Fruit fly (Drosophila melanogaster) whole organism, prepupa: ENCODE results near the gene CG46463.

Source experiments
- Blimp-1 ChIP-seq: fragments of 200-800 bp; sonication (Bioruptor generic); optimal IDR thresholded peaks from 3 replicates; lab custom pipeline; 2017; ENCODE audit warnings: missing biosample characterization, missing genetic modification characterization, mild to moderate bottlenecking, moderate library complexity, missing genetic modification reagents
- CG10631 ChIP-seq: fragments of 200-800 bp; sonication (Bioruptor generic); optimal IDR thresholded peaks from 2 replicates; lab custom pipeline; 2016; ENCODE audit warnings: missing biosample characterization, missing genetic modification characterization
- CG10669 ChIP-seq: fragments of 200-800 bp; sonication (Bioruptor generic); optimal IDR thresholded peaks from 3 replicates; lab custom pipeline; 2018; ENCODE audit warnings: missing biosample characterization, mild to moderate bottlenecking, missing genetic modification characterization, moderate library complexity
- CG11762 ChIP-seq: fragments of 200-800 bp; sonication (Bioruptor generic); optimal IDR thresholded peaks from 3 replicates; lab custom pipeline; 2016; ENCODE audit warnings: missing biosample characterization, missing genetic modification characterization; ENCODE audit not compliant: insufficient read depth
- CG11902 ChIP-seq: fragments of 200-800 bp; sonication (Bioruptor generic); optimal IDR thresholded peaks from 3 replicates; lab custom pipeline; 2016; ENCODE audit warnings: missing biosample characterization, missing genetic modification characterization
- CG15336 ChIP-seq: fragments of 200-800 bp; sonication (Bioruptor generic); IDR thresholded peaks from 2 replicates; pipeline ENCODE4 v1.3.6; 2022; ENCODE audit warnings: missing biosample characterization, missing genetic modification characterization
- CG1621 ChIP-seq: fragments of 200-800 bp; sonication (Bioruptor generic); optimal IDR thresholded peaks from 3 replicates; lab custom pipeline; 2018; ENCODE audit warnings: missing biosample characterization, mild to moderate bottlenecking, missing genetic modification characterization
- CG16779 ChIP-seq: fragments of 200-800 bp; sonication (Bioruptor generic); optimal IDR thresholded peaks from 3 replicates; lab custom pipeline; 2017; ENCODE audit warnings: missing biosample characterization, mild to moderate bottlenecking, missing genetic modification characterization
- CG3032 ChIP-seq: fragments of 200-800 bp; optimal IDR thresholded peaks from 2 replicates; lab custom pipeline; 2019; ENCODE audit warnings: missing biosample characterization, mild to moderate bottlenecking, missing genetic modification characterization, moderate library complexity
- CG31627 ChIP-seq: fragments of 200-800 bp; sonication (Bioruptor generic); optimal IDR thresholded peaks from 3 replicates; lab custom pipeline; 2016; ENCODE audit warnings: missing biosample characterization, missing genetic modification characterization
- CG32006 ChIP-seq: fragments of 200-800 bp; sonication (Bioruptor generic); optimal IDR thresholded peaks from 3 replicates; lab custom pipeline; 2017; ENCODE audit warnings: missing biosample characterization, mild to moderate bottlenecking, missing genetic modification characterization
- CG34406 ChIP-seq: fragments of 200-800 bp; sonication (Bioruptor generic); optimal IDR thresholded peaks from 3 replicates; lab custom pipeline; 2016; ENCODE audit warnings: missing biosample characterization, missing genetic modification characterization
- CG3919 ChIP-seq: fragments of 200-800 bp; sonication (Bioruptor generic); optimal IDR thresholded peaks from 3 replicates; lab custom pipeline; 2016; ENCODE audit warnings: missing biosample characterization, missing genetic modification characterization
- CG4318 ChIP-seq: fragments of 200-800 bp; sonication (Bioruptor generic); optimal IDR thresholded peaks from 3 replicates; lab custom pipeline; 2017; ENCODE audit warnings: missing biosample characterization, mild to moderate bottlenecking, missing genetic modification characterization
- CG6163 ChIP-seq: fragments of 200-800 bp; sonication (Bioruptor generic); IDR thresholded peaks from 3 replicates; pipeline ENCODE4 v1.3.6; 2022; ENCODE audit warnings: missing biosample characterization, missing genetic modification characterization
- CG6276 ChIP-seq: fragments of 200-800 bp; sonication (Bioruptor generic); optimal IDR thresholded peaks from 2 replicates; lab custom pipeline; 2017; ENCODE audit warnings: missing biosample characterization, mild to moderate bottlenecking, missing genetic modification characterization
- CG6792 ChIP-seq: fragments of 200-800 bp; sonication (Bioruptor generic); optimal IDR thresholded peaks from 3 replicates; lab custom pipeline; 2016; ENCODE audit warnings: missing biosample characterization, missing genetic modification characterization
- CG7368 ChIP-seq: fragments of 200-800 bp; sonication (Bioruptor generic); optimal IDR thresholded peaks from 3 replicates; lab custom pipeline; 2016; ENCODE audit warnings: missing biosample characterization, missing genetic modification characterization
- CG8119 ChIP-seq: fragments of 200-800 bp; sonication (Bioruptor generic); IDR thresholded peaks from 3 replicates; pipeline ENCODE4 v1.3.6; 2022; ENCODE audit warnings: missing biosample characterization, missing genetic modification characterization
- CG8319 ChIP-seq: fragments of 200-800 bp; sonication (Bioruptor generic); optimal IDR thresholded peaks from 3 replicates; lab custom pipeline; 2016; ENCODE audit warnings: missing biosample characterization, missing genetic modification characterization
- CG8632 ChIP-seq: fragments of 200-800 bp; sonication (Bioruptor generic); optimal IDR thresholded peaks from 3 replicates; lab custom pipeline; 2016; ENCODE audit warnings: missing biosample characterization, missing genetic modification characterization
- CG9139 ChIP-seq: fragments of 200-800 bp; sonication (Bioruptor generic); optimal IDR thresholded peaks from 3 replicates; lab custom pipeline; 2017; ENCODE audit warnings: missing biosample characterization, mild to moderate bottlenecking, missing genetic modification characterization
- Eip75B ChIP-seq: fragments of 200-800 bp; sonication (Bioruptor generic); optimal IDR thresholded peaks from 3 replicates; lab custom pipeline; 2016; ENCODE audit warnings: missing biosample characterization, missing genetic modification characterization
- Eip78C ChIP-seq: fragments of 200-800 bp; sonication (Bioruptor generic); peaks from one replicate; lab custom pipeline; 2016; ENCODE audit warnings: missing biosample characterization, missing genetic modification characterization
- Eip93F ChIP-seq: fragments of 200-800 bp; sonication (Bioruptor generic); optimal IDR thresholded peaks from 2 replicates; lab custom pipeline; 2016; ENCODE audit warnings: missing biosample characterization, mild to moderate bottlenecking, missing genetic modification characterization
- Ets21C ChIP-seq: fragments of 200-800 bp; sonication (Bioruptor generic); optimal IDR thresholded peaks from 3 replicates; lab custom pipeline; 2016; ENCODE audit warnings: missing biosample characterization, missing genetic modification characterization
- Ets96B ChIP-seq: fragments of 200-800 bp; optimal IDR thresholded peaks from 2 replicates; lab custom pipeline; 2019; ENCODE audit warnings: missing biosample characterization, mild to moderate bottlenecking, missing genetic modification characterization, moderate library complexity
- Gug ChIP-seq: fragments of 200-800 bp; sonication (Bioruptor generic); IDR thresholded peaks from 2 replicates; pipeline ENCODE4 v1.3.6; 2022; ENCODE audit warnings: missing biosample characterization, missing genetic modification characterization
- Hr39 ChIP-seq: fragments of 200-800 bp; sonication (Bioruptor generic); optimal IDR thresholded peaks from 2 replicates; lab custom pipeline; 2016; ENCODE audit warnings: missing biosample characterization, missing genetic modification characterization
- Hr4 ChIP-seq: fragments of 200-800 bp; sonication (Bioruptor generic); optimal IDR thresholded peaks from 3 replicates; lab custom pipeline; 2016; ENCODE audit warnings: missing biosample characterization, missing genetic modification characterization
- Met ChIP-seq: fragments of 200-800 bp; sonication (Bioruptor generic); optimal IDR thresholded peaks from 3 replicates; lab custom pipeline; 2016; ENCODE audit warnings: missing biosample characterization, missing genetic modification characterization
- OdsH ChIP-seq: fragments of 200-800 bp; sonication (Bioruptor generic); optimal IDR thresholded peaks from 3 replicates; lab custom pipeline; 2016; ENCODE audit warnings: missing biosample characterization, missing genetic modification characterization
- Smox ChIP-seq: fragments of 200-800 bp; sonication (Bioruptor generic); optimal IDR thresholded peaks from 3 replicates; lab custom pipeline; 2016; ENCODE audit warnings: missing biosample characterization, missing genetic modification characterization
- Sox102F ChIP-seq: fragments of 200-800 bp; sonication (Bioruptor generic); optimal IDR thresholded peaks from 2 replicates; lab custom pipeline; 2016; ENCODE audit warnings: missing biosample characterization, mild to moderate bottlenecking, missing genetic modification characterization
- Sox14 ChIP-seq: fragments of 200-800 bp; sonication (Bioruptor generic); optimal IDR thresholded peaks from 3 replicates; lab custom pipeline; 2016; ENCODE audit warnings: missing biosample characterization, missing genetic modification characterization
- Sox15 ChIP-seq: fragments of 200-800 bp; sonication (Bioruptor generic); optimal IDR thresholded peaks from 3 replicates; lab custom pipeline; 2016; ENCODE audit warnings: missing biosample characterization, missing genetic modification characterization
- achi ChIP-seq: fragments of 200-800 bp; sonication (Bioruptor generic); optimal IDR thresholded peaks from 3 replicates; lab custom pipeline; 2016; ENCODE audit warnings: missing biosample characterization, missing genetic modification characterization
- acj6 ChIP-seq: fragments of 200-800 bp; sonication (Bioruptor generic); optimal IDR thresholded peaks from 3 replicates; lab custom pipeline; 2016; ENCODE audit warnings: missing biosample characterization, missing genetic modification characterization
- cyc ChIP-seq: fragments of 200-800 bp; sonication (Bioruptor generic); optimal IDR thresholded peaks from 3 replicates; lab custom pipeline; 2016; ENCODE audit warnings: missing biosample characterization, missing genetic modification characterization
- dac ChIP-seq: fragments of 200-800 bp; sonication (Bioruptor generic); optimal IDR thresholded peaks from 2 replicates; lab custom pipeline; 2017; ENCODE audit warnings: missing biosample characterization, mild to moderate bottlenecking, missing genetic modification characterization
- dsx ChIP-seq: fragments of 200-800 bp; optimal IDR thresholded peaks from 3 replicates; lab custom pipeline; 2019; ENCODE audit warnings: missing biosample characterization, mild to moderate bottlenecking, missing genetic modification characterization, moderate library complexity; ENCODE audit not compliant: poor library complexity, severe bottlenecking
- esn ChIP-seq: fragments of 200-800 bp; sonication (Bioruptor generic); optimal IDR thresholded peaks from 2 replicates; lab custom pipeline; 2016; ENCODE audit warnings: missing biosample characterization, mild to moderate bottlenecking, missing genetic modification characterization, moderate library complexity
- fd59A ChIP-seq: fragments of 200-800 bp; sonication (Bioruptor generic); optimal IDR thresholded peaks from 2 replicates; lab custom pipeline; 2017; ENCODE audit warnings: missing biosample characterization, mild to moderate bottlenecking, missing genetic modification characterization, missing genetic modification reagents
- fd85E ChIP-seq: fragments of 200-800 bp; sonication (Bioruptor generic); optimal IDR thresholded peaks from 3 replicates; lab custom pipeline; 2016; ENCODE audit warnings: missing biosample characterization, missing genetic modification characterization
- fkh ChIP-seq: fragments of 200-800 bp; sonication (Bioruptor generic); optimal IDR thresholded peaks from 3 replicates; lab custom pipeline; 2017; ENCODE audit warnings: missing biosample characterization, mild to moderate bottlenecking, missing genetic modification characterization, moderate library complexity
- lz ChIP-seq: fragments of 200-800 bp; sonication (Bioruptor generic); optimal IDR thresholded peaks from 3 replicates; lab custom pipeline; 2016; ENCODE audit warnings: missing biosample characterization, missing genetic modification characterization
- pdm3 ChIP-seq: fragments of 200-800 bp; sonication (Bioruptor generic); optimal IDR thresholded peaks from 3 replicates; lab custom pipeline; 2016; ENCODE audit warnings: missing biosample characterization, missing genetic modification characterization
- spab ChIP-seq: fragments of 200-800 bp; sonication (Bioruptor generic); optimal IDR thresholded peaks from 2 replicates; lab custom pipeline; 2017; ENCODE audit warnings: missing biosample characterization, mild to moderate bottlenecking, missing genetic modification characterization, missing genetic modification reagents
- ss ChIP-seq, 2 experiments: fragments of 200-800 bp; sonication (Bioruptor generic); optimal IDR thresholded peaks; 2 replicates in 1 of 2; 3 replicates in 1 of 2; lab custom pipeline; 2017 to 2018; ENCODE audit warnings: mild to moderate bottlenecking in 2 of 2, missing biosample characterization in 2 of 2, missing genetic modification characterization in 2 of 2, moderate library complexity in 1 of 2
- svp ChIP-seq: fragments of 200-800 bp; sonication (Bioruptor generic); peaks from one replicate; lab custom pipeline; 2016; ENCODE audit warnings: missing biosample characterization, missing genetic modification characterization
- topi ChIP-seq: fragments of 200-800 bp; sonication (Bioruptor generic); optimal IDR thresholded peaks from 3 replicates; lab custom pipeline; 2016; ENCODE audit warnings: missing biosample characterization, missing genetic modification characterization

The CG46463 gene

DNA sequence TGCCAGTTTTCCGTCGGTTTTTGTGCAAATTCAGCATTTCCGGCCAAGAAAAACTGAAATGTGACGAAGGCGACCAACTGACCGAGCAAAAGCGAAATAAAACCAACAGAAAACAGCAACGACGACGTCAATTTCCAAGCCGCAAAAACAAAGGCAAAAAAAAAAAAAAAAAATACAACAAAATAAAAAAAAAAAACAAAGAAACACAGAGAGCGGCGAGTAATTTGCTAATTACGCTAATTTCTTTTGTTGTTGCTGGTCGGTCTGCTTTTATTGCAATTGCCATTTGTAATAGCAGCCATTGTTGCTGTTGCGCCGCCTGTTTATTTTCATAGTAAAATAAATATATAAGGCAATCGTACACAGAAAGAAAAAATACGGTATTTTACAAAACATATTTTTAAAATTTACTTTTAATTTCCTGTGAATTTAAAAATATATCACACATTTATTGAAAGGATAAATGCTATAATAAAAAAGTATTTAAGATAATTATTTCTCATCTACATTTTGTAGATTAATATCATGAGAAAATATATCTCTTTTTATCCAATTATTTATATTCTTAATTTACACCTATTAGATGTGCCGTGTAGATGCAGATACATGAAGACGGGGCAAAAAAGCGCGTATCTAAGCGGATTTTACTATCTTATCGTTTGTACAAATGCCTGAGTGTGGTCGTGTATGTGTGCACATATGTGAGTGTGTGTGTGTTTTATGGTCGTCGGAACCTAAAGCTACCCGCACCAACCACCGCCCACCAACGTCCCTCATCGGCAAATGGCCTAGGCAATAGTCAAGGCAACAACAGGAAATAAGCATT lies 24.1 kb upstream of the CG46463 start:
- TF ChIP-seq topi (GFP tag; lab: Kevin White, UChicago): peak; percentile 10
- TF ChIP-seq Sox14 (GFP tag; lab: Kevin White, UChicago): peak; percentile 15
- peak; percentile 88 for TF ChIP-seq Eip78C (GFP tag; lab: Kevin White, UChicago)
- TF ChIP-seq esn (GFP tag; lab: Kevin White, UChicago): peak; percentile 62
- no peak for TF ChIP-seq dac (GFP tag; lab: Kevin White, UChicago)
- TF ChIP-seq CG34406 (GFP tag; lab: Kevin White, UChicago): peak; percentile 62
- TF ChIP-seq Sox102F (GFP tag; lab: Kevin White, UChicago): peak; percentile 40
- no peak for TF ChIP-seq CG11762
- no peak for TF ChIP-seq CG1621 (tag; lab: Kevin White, UChicago)
- peak; percentile 24 for TF ChIP-seq Ets96B (tag; lab: Kevin White, UChicago)
- TF ChIP-seq CG10631: peak; percentile 33
- TF ChIP-seq CG3919 (GFP tag; lab: Kevin White, UChicago): peak; percentile 37
- TF ChIP-seq CG15336 (GFP tag; lab: Robert Waterston, UW): peak; percentile 78
- TF ChIP-seq Smox (GFP tag; lab: Kevin White, UChicago): peak; percentile 48
- peak; percentile 24 for TF ChIP-seq CG6276 (GFP tag; lab: Kevin White, UChicago)
- peak; percentile 59 for TF ChIP-seq CG32006 (GFP tag; lab: Kevin White, UChicago)
- no peak for TF ChIP-seq Blimp-1 (GFP tag; lab: Kevin White, UChicago)
- TF ChIP-seq fkh (GFP tag; lab: Kevin White, UChicago): peak; percentile 13
- no peak for TF ChIP-seq CG8319 (GFP tag; lab: Kevin White, UChicago)
- no peak for TF ChIP-seq fd85E (GFP tag; lab: Kevin White, UChicago)
- peak; percentile 42 for TF ChIP-seq acj6 (GFP tag; lab: Kevin White, UChicago)
- peak; percentile 5 for TF ChIP-seq lz
- no peak for TF ChIP-seq fd59A
- no peak for TF ChIP-seq CG9139 (GFP tag; lab: Kevin White, UChicago)
- TF ChIP-seq ss (GFP tag; optimal IDR thresholded peaks at IDR 0.05; lab: Kevin White, UChicago): no peak
- TF ChIP-seq spab (GFP tag; lab: Kevin White, UChicago): no peak
- peak; percentile 11 for TF ChIP-seq CG16779 (tag; lab: Kevin White, UChicago)
- no peak for TF ChIP-seq CG10669
- no peak for TF ChIP-seq Eip93F (GFP tag; lab: Kevin White, UChicago)
- TF ChIP-seq svp (GFP tag; lab: Kevin White, UChicago): peak; percentile 62
- TF ChIP-seq CG4318: peak; percentile 26
- no peak for TF ChIP-seq CG11902 (GFP tag; lab: Kevin White, UChicago)
- no peak for TF ChIP-seq dsx
- TF ChIP-seq Sox15: no peak
- peak; percentile 61 for TF ChIP-seq Met (GFP tag; lab: Kevin White, UChicago)
- TF ChIP-seq CG8632 (GFP tag; lab: Kevin White, UChicago): peak; percentile 52
- TF ChIP-seq OdsH: peak; percentile 35
- no peak for TF ChIP-seq Hr39 (GFP tag; lab: Kevin White, UChicago)
- peak; percentile 37 for TF ChIP-seq Hr4 (GFP tag; lab: Kevin White, UChicago)
- TF ChIP-seq Gug (GFP tag; lab: Robert Waterston, UW): peak; percentile 41; the same call in 1 of the 2 replicates
- TF ChIP-seq Eip75B (GFP tag; lab: Kevin White, UChicago): no peak
- peak; percentile 49 for TF ChIP-seq CG6792 (GFP tag; lab: Kevin White, UChicago)
- peak; percentile 10 for TF ChIP-seq pdm3 (GFP tag; lab: Kevin White, UChicago)
- no peak for TF ChIP-seq CG31627 (GFP tag; lab: Kevin White, UChicago)
- no peak for TF ChIP-seq CG6163 (GFP tag; lab: Robert Waterston, UW)
- peak; percentile 8 for TF ChIP-seq CG3032 (tag; lab: Kevin White, UChicago)
- peak; percentile 17 for TF ChIP-seq cyc (GFP tag; lab: Kevin White, UChicago)
- no peak for TF ChIP-seq Ets21C
- TF ChIP-seq CG8119 (GFP tag; lab: Robert Waterston, UW): peak; percentile 67; the same call in 2 of the 3 replicates
- no peak for TF ChIP-seq CG7368
- peak; percentile 40 for TF ChIP-seq achi (GFP tag; lab: Kevin White, UChicago)
